Fruit fly (Drosophila melanogaster) whole organism, wandering third instar larva: Measurements from ENCODE around the gene CG4783.

ENCODE experiments used
- Hr83 ChIP-seq: fragments of 200-300 bp; sonication (Bioruptor generic); optimal IDR thresholded peaks from 2 replicates; lab custom pipeline; 2016; ENCODE audit warnings: missing biosample characterization, mild to moderate bottlenecking, missing genetic modification characterization, moderate library complexity; ENCODE audit not compliant: poor library complexity, severe bottlenecking
- Mio ChIP-seq: sonication (Bioruptor generic); optimal IDR thresholded peaks from 2 replicates; lab custom pipeline; 2016; ENCODE audit warnings: missing biosample characterization, missing genetic modification characterization
- OdsH ChIP-seq: fragments of 200-800 bp; sonication (Bioruptor generic); optimal IDR thresholded peaks from 2 replicates; lab custom pipeline; 2016; ENCODE audit warnings: missing biosample characterization, mild to moderate bottlenecking, missing genetic modification characterization
- Vsx2 ChIP-seq: fragments of 200-300, 225-300 bp; sonication (Bioruptor generic); optimal IDR thresholded peaks from 2 replicates; lab custom pipeline; 2018; ENCODE audit warnings: missing biosample characterization, missing genetic modification characterization; ENCODE audit not compliant: partially characterized antibody
- dmrt93B ChIP-seq: fragments of 200-800 bp; sonication (Bioruptor generic); optimal IDR thresholded peaks from 2 replicates; lab custom pipeline; 2018; ENCODE audit warnings: missing biosample characterization, mild to moderate bottlenecking, missing genetic modification characterization
- foxo ChIP-seq, 2 experiments: fragments of 200-800 bp; sonication (Bioruptor generic); optimal IDR thresholded peaks; 2 replicates in 1 of 2; 3 replicates in 1 of 2; lab custom pipeline; 2016 to 2017; ENCODE audit warnings: missing biosample characterization in 2 of 2, missing genetic modification characterization in 2 of 2
- fru ChIP-seq: fragments of 200-800 bp; sonication (Bioruptor generic); optimal IDR thresholded peaks from 3 replicates; lab custom pipeline; 2016; ENCODE audit warnings: missing biosample characterization, mild to moderate bottlenecking, missing genetic modification characterization
- h ChIP-seq: fragments of 200-800 bp; sonication (Bioruptor generic); optimal IDR thresholded peaks from 3 replicates; lab custom pipeline; 2016; ENCODE audit warnings: missing biosample characterization, mild to moderate bottlenecking, missing genetic modification characterization
- lola ChIP-seq: fragments of >200 bp; optimal IDR thresholded peaks from 2 replicates; lab custom pipeline; 2017; ENCODE audit warnings: missing biosample characterization, missing genetic modification characterization
- pan ChIP-seq: fragments of >200 bp; optimal IDR thresholded peaks from 2 replicates; lab custom pipeline; 2017
- psq ChIP-seq: fragments of 200-800 bp; sonication (Bioruptor generic); optimal IDR thresholded peaks from 3 replicates; lab custom pipeline; 2017; ENCODE audit warnings: missing biosample characterization, mild to moderate bottlenecking, missing genetic modification characterization, moderate library complexity
- tai ChIP-seq: sonication (Bioruptor generic); optimal IDR thresholded peaks from 2 replicates; lab custom pipeline; 2016; ENCODE audit warnings: missing biosample characterization, missing genetic modification characterization

DNA sequence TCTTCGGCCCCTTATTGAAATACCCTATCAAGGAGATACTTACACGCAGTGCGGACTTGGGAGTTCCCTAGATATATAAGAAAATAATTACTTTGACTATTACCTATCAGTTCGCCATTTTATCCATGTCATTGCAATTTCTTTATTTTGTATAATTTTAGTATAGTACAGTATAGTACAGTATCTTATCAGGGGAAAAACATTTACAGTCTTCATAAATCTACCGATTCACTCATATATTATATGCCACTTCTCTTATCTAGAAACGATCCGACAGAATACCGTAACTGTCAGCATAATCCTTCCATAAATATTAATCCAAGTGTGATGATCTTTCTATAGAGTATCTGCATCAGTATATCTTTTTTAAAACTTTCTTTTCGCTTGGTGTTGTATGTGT, 48.2 kb downstream of the CG4783 start:
- no peak for TF ChIP-seq dmrt93B (GFP tag; lab: Kevin White, UChicago)
- TF ChIP-seq OdsH (GFP tag; lab: Kevin White, UChicago): no peak
- TF ChIP-seq pan (lab: Kevin White, UChicago): no peak
- no peak for TF ChIP-seq fru (GFP tag; lab: Kevin White, UChicago)
- TF ChIP-seq tai (GFP tag; lab: Kevin White, UChicago): no peak
- no peak for TF ChIP-seq Mio (GFP tag; lab: Kevin White, UChicago)
- no peak for TF ChIP-seq psq (GFP tag; lab: Kevin White, UChicago)
- no peak for TF ChIP-seq Vsx2 (GFP tag; lab: Kevin White, UChicago)
- TF ChIP-seq Hr83 (GFP tag; lab: Kevin White, UChicago): no peak
- TF ChIP-seq h (GFP tag; lab: Kevin White, UChicago): no peak
- TF ChIP-seq lola (GFP tag; lab: Kevin White, UChicago): no peak
- no peak for TF ChIP-seq foxo (GFP tag; optimal IDR thresholded peaks at IDR 0.05; lab: Kevin White, UChicago)
